Fruit fly (Drosophila melanogaster) whole organism, prepupa: Measurements from ENCODE around the gene snRNP-U1-70K.

Source experiments
- Blimp-1 ChIP-seq: fragments of 200-800 bp; sonication (Bioruptor generic); optimal IDR thresholded peaks from 3 replicates; lab custom pipeline; 2017; ENCODE audit warnings: missing biosample characterization, missing genetic modification characterization, mild to moderate bottlenecking, moderate library complexity, missing genetic modification reagents
- CG10631 ChIP-seq: fragments of 200-800 bp; sonication (Bioruptor generic); optimal IDR thresholded peaks from 2 replicates; lab custom pipeline; 2016; ENCODE audit warnings: missing biosample characterization, missing genetic modification characterization
- CG10669 ChIP-seq: fragments of 200-800 bp; sonication (Bioruptor generic); optimal IDR thresholded peaks from 3 replicates; lab custom pipeline; 2018; ENCODE audit warnings: missing biosample characterization, mild to moderate bottlenecking, missing genetic modification characterization, moderate library complexity
- CG11294 ChIP-seq: fragments of 200-800 bp; sonication (Bioruptor generic); IDR thresholded peaks from 2 replicates; pipeline ENCODE4 v1.3.6; 2022; ENCODE audit warnings: missing biosample characterization, missing genetic modification characterization
- CG11762 ChIP-seq: fragments of 200-800 bp; sonication (Bioruptor generic); optimal IDR thresholded peaks from 3 replicates; lab custom pipeline; 2016; ENCODE audit warnings: missing biosample characterization, missing genetic modification characterization; ENCODE audit not compliant: insufficient read depth
- CG15336 ChIP-seq: fragments of 200-800 bp; sonication (Bioruptor generic); IDR thresholded peaks from 2 replicates; pipeline ENCODE4 v1.3.6; 2022; ENCODE audit warnings: missing biosample characterization, missing genetic modification characterization
- CG1621 ChIP-seq: fragments of 200-800 bp; sonication (Bioruptor generic); optimal IDR thresholded peaks from 3 replicates; lab custom pipeline; 2018; ENCODE audit warnings: missing biosample characterization, mild to moderate bottlenecking, missing genetic modification characterization
- CG3032 ChIP-seq: fragments of 200-800 bp; optimal IDR thresholded peaks from 2 replicates; lab custom pipeline; 2019; ENCODE audit warnings: missing biosample characterization, mild to moderate bottlenecking, missing genetic modification characterization, moderate library complexity
- CG31627 ChIP-seq: fragments of 200-800 bp; sonication (Bioruptor generic); optimal IDR thresholded peaks from 3 replicates; lab custom pipeline; 2016; ENCODE audit warnings: missing biosample characterization, missing genetic modification characterization
- CG32006 ChIP-seq: fragments of 200-800 bp; sonication (Bioruptor generic); optimal IDR thresholded peaks from 3 replicates; lab custom pipeline; 2017; ENCODE audit warnings: missing biosample characterization, mild to moderate bottlenecking, missing genetic modification characterization
- CG34406 ChIP-seq: fragments of 200-800 bp; sonication (Bioruptor generic); optimal IDR thresholded peaks from 3 replicates; lab custom pipeline; 2016; ENCODE audit warnings: missing biosample characterization, missing genetic modification characterization
- CG6163 ChIP-seq: fragments of 200-800 bp; sonication (Bioruptor generic); IDR thresholded peaks from 3 replicates; pipeline ENCODE4 v1.3.6; 2022; ENCODE audit warnings: missing biosample characterization, missing genetic modification characterization
- CG6276 ChIP-seq: fragments of 200-800 bp; sonication (Bioruptor generic); optimal IDR thresholded peaks from 2 replicates; lab custom pipeline; 2017; ENCODE audit warnings: missing biosample characterization, mild to moderate bottlenecking, missing genetic modification characterization
- CG6792 ChIP-seq: fragments of 200-800 bp; sonication (Bioruptor generic); optimal IDR thresholded peaks from 3 replicates; lab custom pipeline; 2016; ENCODE audit warnings: missing biosample characterization, missing genetic modification characterization
- CG6854 ChIP-seq: fragments of 200-800 bp; sonication (Bioruptor generic); optimal IDR thresholded peaks from 2 replicates; lab custom pipeline; 2017; ENCODE audit warnings: missing biosample characterization, mild to moderate bottlenecking, missing genetic modification characterization
- CG7368 ChIP-seq: fragments of 200-800 bp; sonication (Bioruptor generic); optimal IDR thresholded peaks from 3 replicates; lab custom pipeline; 2016; ENCODE audit warnings: missing biosample characterization, missing genetic modification characterization
- CG8119 ChIP-seq: fragments of 200-800 bp; sonication (Bioruptor generic); IDR thresholded peaks from 3 replicates; pipeline ENCODE4 v1.3.6; 2022; ENCODE audit warnings: missing biosample characterization, missing genetic modification characterization
- Eip75B ChIP-seq: fragments of 200-800 bp; sonication (Bioruptor generic); optimal IDR thresholded peaks from 3 replicates; lab custom pipeline; 2016; ENCODE audit warnings: missing biosample characterization, missing genetic modification characterization
- Eip93F ChIP-seq: fragments of 200-800 bp; sonication (Bioruptor generic); optimal IDR thresholded peaks from 2 replicates; lab custom pipeline; 2016; ENCODE audit warnings: missing biosample characterization, mild to moderate bottlenecking, missing genetic modification characterization
- Gug ChIP-seq: fragments of 200-800 bp; sonication (Bioruptor generic); IDR thresholded peaks from 2 replicates; pipeline ENCODE4 v1.3.6; 2022; ENCODE audit warnings: missing biosample characterization, missing genetic modification characterization
- Hr38 ChIP-seq: sonication (Bioruptor generic); optimal IDR thresholded peaks from 2 replicates; lab custom pipeline; 2016; ENCODE audit warnings: missing biosample characterization, missing genetic modification characterization
- OdsH ChIP-seq: fragments of 200-800 bp; sonication (Bioruptor generic); optimal IDR thresholded peaks from 3 replicates; lab custom pipeline; 2016; ENCODE audit warnings: missing biosample characterization, missing genetic modification characterization
- Sox102F ChIP-seq: fragments of 200-800 bp; sonication (Bioruptor generic); optimal IDR thresholded peaks from 2 replicates; lab custom pipeline; 2016; ENCODE audit warnings: missing biosample characterization, mild to moderate bottlenecking, missing genetic modification characterization
- Sox15 ChIP-seq: fragments of 200-800 bp; sonication (Bioruptor generic); optimal IDR thresholded peaks from 3 replicates; lab custom pipeline; 2016; ENCODE audit warnings: missing biosample characterization, missing genetic modification characterization
- cyc ChIP-seq: fragments of 200-800 bp; sonication (Bioruptor generic); optimal IDR thresholded peaks from 3 replicates; lab custom pipeline; 2016; ENCODE audit warnings: missing biosample characterization, missing genetic modification characterization
- dsx ChIP-seq: fragments of 200-800 bp; optimal IDR thresholded peaks from 3 replicates; lab custom pipeline; 2019; ENCODE audit warnings: missing biosample characterization, mild to moderate bottlenecking, missing genetic modification characterization, moderate library complexity; ENCODE audit not compliant: poor library complexity, severe bottlenecking
- eg ChIP-seq: fragments of 200-800 bp; sonication (Bioruptor generic); IDR thresholded peaks from 3 replicates; pipeline ENCODE4 v1.3.6; 2022; ENCODE audit warnings: missing biosample characterization, missing genetic modification characterization
- esn ChIP-seq: fragments of 200-800 bp; sonication (Bioruptor generic); optimal IDR thresholded peaks from 2 replicates; lab custom pipeline; 2016; ENCODE audit warnings: missing biosample characterization, mild to moderate bottlenecking, missing genetic modification characterization, moderate library complexity
- fd59A ChIP-seq: fragments of 200-800 bp; sonication (Bioruptor generic); optimal IDR thresholded peaks from 2 replicates; lab custom pipeline; 2017; ENCODE audit warnings: missing biosample characterization, mild to moderate bottlenecking, missing genetic modification characterization, missing genetic modification reagents
- fd85E ChIP-seq: fragments of 200-800 bp; sonication (Bioruptor generic); optimal IDR thresholded peaks from 3 replicates; lab custom pipeline; 2016; ENCODE audit warnings: missing biosample characterization, missing genetic modification characterization
- lz ChIP-seq: fragments of 200-800 bp; sonication (Bioruptor generic); optimal IDR thresholded peaks from 3 replicates; lab custom pipeline; 2016; ENCODE audit warnings: missing biosample characterization, missing genetic modification characterization
- pdm3 ChIP-seq: fragments of 200-800 bp; sonication (Bioruptor generic); optimal IDR thresholded peaks from 3 replicates; lab custom pipeline; 2016; ENCODE audit warnings: missing biosample characterization, missing genetic modification characterization
- salr ChIP-seq, 2 experiments: fragments of 200-800 bp; sonication (Bioruptor generic); optimal IDR thresholded peaks; 3 replicates each; lab custom pipeline; 2016 to 2018; ENCODE audit warnings: missing biosample characterization in 2 of 2, missing genetic modification characterization in 2 of 2, mild to moderate bottlenecking in 1 of 2
- spab ChIP-seq: fragments of 200-800 bp; sonication (Bioruptor generic); optimal IDR thresholded peaks from 2 replicates; lab custom pipeline; 2017; ENCODE audit warnings: missing biosample characterization, mild to moderate bottlenecking, missing genetic modification characterization, missing genetic modification reagents
- vri ChIP-seq: fragments of 200-800 bp; sonication (Bioruptor generic); optimal IDR thresholded peaks from 3 replicates; lab custom pipeline; 2016; ENCODE audit warnings: missing biosample characterization, mild to moderate bottlenecking, missing genetic modification characterization

Gene snRNP-U1-70K

dm6 chr2L:6960165-6960564, 11.4 kb downstream of the snRNP-U1-70K start, which contains the start of the genes Atac1 and Hmgcl:
TSS of gene Atac1 (minus strand) at chr2L:6960328.
TSS of gene Hmgcl (plus strand) at chr2L:6960377.
- no peak for TF ChIP-seq CG8119 (GFP tag; lab: Robert Waterston, UW)
- peak; percentile 93 for TF ChIP-seq vri (GFP tag; lab: Kevin White, UChicago)
- no peak for TF ChIP-seq eg (GFP tag; lab: Robert Waterston, UW)

- TF ChIP-seq CG3032 (tag; lab: Kevin White, UChicago), result no peak
- TF ChIP-seq CG31627, result peak; percentile 22
- TF ChIP-seq esn (GFP tag; lab: Kevin White, UChicago), result peak; percentile 45
- peak; percentile 59 for TF ChIP-seq vri (GFP tag; lab: Kevin White, UChicago)
- no peak for TF ChIP-seq CG11762 (GFP tag; lab: Kevin White, UChicago)
- no peak; the same call in 2 of the 3 replicates for TF ChIP-seq CG6163 (GFP tag; lab: Robert Waterston, UW)
- TF ChIP-seq CG1621 (tag; lab: Kevin White, UChicago), result no peak
- TF ChIP-seq fd59A, result no peak
- TF ChIP-seq cyc (GFP tag; lab: Kevin White, UChicago), result no peak
- no peak for TF ChIP-seq CG10669 (GFP tag; lab: Kevin White, UChicago)
- no peak for TF ChIP-seq fd85E (GFP tag; lab: Kevin White, UChicago)
- TF ChIP-seq CG6276 (GFP tag; lab: Kevin White, UChicago), result no peak
- peak; percentile 35 for TF ChIP-seq CG6854 (GFP tag; lab: Kevin White, UChicago)
- TF ChIP-seq CG32006 (GFP tag; lab: Kevin White, UChicago), result no peak
Observed at dm6 chr2L:6956725-6957124, 14.8 kb downstream of the snRNP-U1-70K start, which contains the start of the genes CG13775 and CG3430. TSS of gene CG13775 (minus strand) at chr2L:6956950. TSS of gene CG3430 (plus strand) at chr2L:6957008.

dm6 chr2L:6950096-6950495, 21.4 kb downstream of the snRNP-U1-70K start, which contains the start of the genes Gas41 and SA1:
TSS of gene Gas41 (minus strand) at chr2L:6950207.
TSS of gene SA1 (plus strand) at chr2L:6950421.
- peak; percentile 90 for TF ChIP-seq CG3032 (tag; lab: Kevin White, UChicago)
- no peak for TF ChIP-seq CG7368
- no peak for TF ChIP-seq dsx (GFP tag; lab: Kevin White, UChicago)
- TF ChIP-seq CG34406 (GFP tag; lab: Kevin White, UChicago), result no peak
- TF ChIP-seq pdm3 (GFP tag; lab: Kevin White, UChicago), result no peak
- peak; percentile 27 for TF ChIP-seq CG6792 (GFP tag; lab: Kevin White, UChicago)
- TF ChIP-seq Blimp-1 (GFP tag; lab: Kevin White, UChicago), result no peak
- peak; percentile 80 for TF ChIP-seq Gug
- peak; percentile 80; the same call in 2 of the 3 replicates for TF ChIP-seq eg (GFP tag; lab: Robert Waterston, UW)
- TF ChIP-seq OdsH (GFP tag; lab: Kevin White, UChicago), result peak; percentile 92
- TF ChIP-seq CG10631 (GFP tag; lab: Kevin White, UChicago), result peak; percentile 89
- TF ChIP-seq Sox102F (GFP tag; lab: Kevin White, UChicago), result no peak
- TF ChIP-seq CG11294, result peak; percentile 69; the same call in 1 of the 2 replicates
- peak; percentile 81 for TF ChIP-seq CG8119 (GFP tag; lab: Robert Waterston, UW)
- no peak for TF ChIP-seq Hr38 (GFP tag; lab: Kevin White, UChicago)
- peak; percentile 65 for TF ChIP-seq Eip93F (GFP tag; lab: Kevin White, UChicago)
- TF ChIP-seq esn (GFP tag; lab: Kevin White, UChicago), result peak; percentile 87
- peak in 1 of 2 experiments; percentile 13 for TF ChIP-seq salr (GFP tag; optimal IDR thresholded peaks at IDR 0.05; lab: Kevin White, UChicago)
- TF ChIP-seq spab, result no peak
- TF ChIP-seq CG31627, result peak; percentile 29
- peak; percentile 41 for TF ChIP-seq Sox15 (GFP tag; lab: Kevin White, UChicago)
- peak; percentile 57 for TF ChIP-seq fd59A
- TF ChIP-seq lz (GFP tag; lab: Kevin White, UChicago), result peak; percentile 78
- no peak for TF ChIP-seq Eip75B (GFP tag; lab: Kevin White, UChicago)
- peak; percentile 75 for TF ChIP-seq CG15336
- TF ChIP-seq CG11762 (GFP tag; lab: Kevin White, UChicago), result peak; percentile 29
- peak; percentile 32 for TF ChIP-seq CG1621 (tag; lab: Kevin White, UChicago)
- TF ChIP-seq, all 60 proteins: peak for 18
